Worm (Caenorhabditis elegans): ENCODE data around the gene pals-21.

ce11 chrIII:1389988-1390387, 9.6 kb upstream of the pals-21 start:
- no peak for TF ChIP-seq mdl-1 (tag; optimal IDR thresholded peaks at IDR 0.05)
- TF ChIP-seq lin-15B (tag; optimal IDR thresholded peaks at IDR 0.05): no peak
- TF ChIP-seq unc-62 (GFP tag; optimal IDR thresholded peaks at IDR 0.05 in 1 of 2): no peak
- no peak for TF ChIP-seq unc-62 (tag; optimal IDR thresholded peaks at IDR 0.05)
- TF ChIP-seq mxl-3 (GFP tag; optimal IDR thresholded peaks at IDR 0.05): no peak
- no peak for TF ChIP-seq ama-1 (optimal IDR thresholded peaks at IDR 0.05)
- TF ChIP-seq ceh-82 (tag; optimal IDR thresholded peaks at IDR 0.05): no peak
- TF ChIP-seq zip-11 (GFP tag; IDR thresholded peaks at IDR 0.05): no peak
- no peak for TF ChIP-seq fkh-10 (GFP tag; optimal IDR thresholded peaks at IDR 0.05)
- TF ChIP-seq ceh-28 (tag; optimal IDR thresholded peaks at IDR 0.05): no peak
- no peak for TF ChIP-seq zfp-2 (tag; optimal IDR thresholded peaks at IDR 0.05)
- TF ChIP-seq skn-1 (tag; optimal IDR thresholded peaks at IDR 0.05): no peak
- TF ChIP-seq lin-39 (tag; optimal IDR thresholded peaks at IDR 0.05): no peak

All from whole organism, L4 larva.